Fruit fly (Drosophila melanogaster) whole organism, pupa: Measurements from ENCODE around the gene Amnionless.
A peak's percentile ranks its signal among the peaks of the same experiment; 100 is the strongest.

ENCODE experiments used
- CG10348 ChIP-seq: fragments of 200-800 bp; sonication (Bioruptor generic); IDR thresholded peaks from 2 replicates; pipeline ENCODE4 v1.3.6; 2022; ENCODE audit warnings: missing biosample characterization, missing genetic modification characterization
- CG12605 ChIP-seq: fragments of 200-800 bp; sonication (Bioruptor generic); IDR thresholded peaks from 2 replicates; pipeline ENCODE4 v1.3.6; 2022; ENCODE audit warnings: missing biosample characterization, missing genetic modification characterization
- CG13204 ChIP-seq: fragments of 200-800 bp; sonication (Bioruptor generic); optimal IDR thresholded peaks from 2 replicates; lab custom pipeline; 2018; ENCODE audit warnings: missing biosample characterization, mild to moderate bottlenecking, missing genetic modification characterization, moderate library complexity
- CG14655 ChIP-seq: fragments of 200-800 bp; sonication (Bioruptor generic); optimal IDR thresholded peaks from 3 replicates; lab custom pipeline; 2017; ENCODE audit warnings: mild to moderate bottlenecking, missing biosample characterization, missing genetic modification reagents, missing genetic modification characterization
- CG15710 ChIP-seq: fragments of 200-800 bp; sonication (Bioruptor generic); optimal IDR thresholded peaks from 2 replicates; lab custom pipeline; 2018; ENCODE audit warnings: missing biosample characterization, mild to moderate bottlenecking, missing genetic modification characterization, moderate library complexity
- CG17806 ChIP-seq: fragments of 200-800 bp; sonication (Bioruptor generic); optimal IDR thresholded peaks from 2 replicates; lab custom pipeline; 2018; ENCODE audit warnings: missing biosample characterization, mild to moderate bottlenecking, missing genetic modification characterization, moderate library complexity
- CG32121 ChIP-seq: fragments of 200-800 bp; sonication (Bioruptor generic); IDR thresholded peaks from 2 replicates; pipeline ENCODE4 v1.3.6; 2022; ENCODE audit warnings: missing biosample characterization, missing genetic modification characterization
- CG34367 ChIP-seq: fragments of 200-800 bp; sonication (Bioruptor generic); optimal IDR thresholded peaks from 2 replicates; lab custom pipeline; 2018; ENCODE audit warnings: missing biosample characterization, mild to moderate bottlenecking, missing genetic modification characterization
- CG4496 ChIP-seq: fragments of 200-800 bp; sonication (Bioruptor generic); IDR thresholded peaks from 3 replicates; pipeline ENCODE4 v1.3.6; 2022; ENCODE audit warnings: missing biosample characterization, missing genetic modification characterization
- CG8159 ChIP-seq: fragments of 200-800 bp; sonication (Bioruptor generic); optimal IDR thresholded peaks from 3 replicates; lab custom pipeline; 2018; ENCODE audit warnings: missing biosample characterization, mild to moderate bottlenecking, missing genetic modification characterization, moderate library complexity
- CG8301 ChIP-seq: fragments of 200-800 bp; sonication (Bioruptor generic); optimal IDR thresholded peaks from 2 replicates; lab custom pipeline; 2018; ENCODE audit warnings: missing biosample characterization, mild to moderate bottlenecking, missing genetic modification characterization
- CG9948 ChIP-seq: fragments of 200-800 bp; sonication (Bioruptor generic); optimal IDR thresholded peaks from 2 replicates; lab custom pipeline; 2018; ENCODE audit warnings: missing biosample characterization, mild to moderate bottlenecking, missing genetic modification characterization, moderate library complexity
- D1 ChIP-seq: fragments of 200-800 bp; sonication (Bioruptor generic); optimal IDR thresholded peaks from 2 replicates; lab custom pipeline; 2018; ENCODE audit warnings: missing biosample characterization, mild to moderate bottlenecking, missing genetic modification characterization, moderate library complexity
- EcR ChIP-seq: fragments of 200-800 bp; sonication (Bioruptor generic); optimal IDR thresholded peaks from 3 replicates; lab custom pipeline; 2019; ENCODE audit warnings: missing biosample characterization, missing genetic modification characterization, mild to moderate bottlenecking, moderate library complexity, missing genetic modification reagents
- Ets98B ChIP-seq: fragments of 200-800 bp; sonication (Bioruptor generic); IDR thresholded peaks from 2 replicates; pipeline ENCODE4 v1.3.6; 2022; ENCODE audit warnings: missing biosample characterization, missing genetic modification characterization
- Pif1A ChIP-seq: fragments of 200-800 bp; sonication (Bioruptor generic); optimal IDR thresholded peaks from 3 replicates; lab custom pipeline; 2016; ENCODE audit warnings: missing biosample characterization, missing genetic modification characterization
- Pif1B ChIP-seq: fragments of 200-800 bp; sonication (Bioruptor generic); optimal IDR thresholded peaks from 3 replicates; lab custom pipeline; 2016; ENCODE audit warnings: missing biosample characterization, missing genetic modification characterization
- Snoo ChIP-seq: fragments of 200-800 bp; sonication (Bioruptor generic); optimal IDR thresholded peaks from 3 replicates; lab custom pipeline; 2017; ENCODE audit warnings: missing biosample characterization, mild to moderate bottlenecking, missing genetic modification characterization, inconsistent platforms
- fd96Ca ChIP-seq: fragments of 200-800 bp; sonication (Bioruptor generic); IDR thresholded peaks from 3 replicates; pipeline ENCODE4 v1.3.6; 2022; ENCODE audit warnings: missing biosample characterization, missing genetic modification characterization
- gl ChIP-seq: fragments of 200-800 bp; sonication (Bioruptor generic); optimal IDR thresholded peaks from 2 replicates; lab custom pipeline; 2018; ENCODE audit warnings: missing biosample characterization, mild to moderate bottlenecking, missing genetic modification characterization
- rn ChIP-seq: fragments of 200-800 bp; sonication (Bioruptor generic); IDR thresholded peaks from 2 replicates; pipeline ENCODE4 v1.3.6; 2022; ENCODE audit warnings: missing biosample characterization, missing genetic modification characterization

Gene Amnionless

dm6 chr2L:277122-277671 lies 11.7 kb downstream of the Amnionless start, which contains the start of gene smo:
TSS of gene smo (plus strand) at chr2L:277582.
- peak; percentile 27 for TF ChIP-seq EcR (GFP tag; lab: Kevin White, UChicago)
- TF ChIP-seq CG15710, result no peak

dm6 chr2L:273603-274002 lies 15.3 kb downstream of the Amnionless start, which contains the start of the genes mbm and CG11555:
TSS of gene mbm (minus strand) at chr2L:273715.
TSS of gene CG11555 (plus strand) at chr2L:273836.
- TF ChIP-seq EcR (GFP tag; lab: Kevin White, UChicago) (no peak), Pif1A (GFP tag; lab: Kevin White, UChicago) (no peak), Ets98B (no peak), CG8159 (tag; lab: Kevin White, UChicago) (no peak), Pif1B (GFP tag; lab: Kevin White, UChicago) (no peak), CG15710 (peak; percentile 27), fd96Ca (GFP tag; lab: Robert Waterston, UW) (no peak), CG13204 (no peak)

dm6 chr2L:271553-271952 lies 17.4 kb downstream of the Amnionless start, which contains the start of gene Dus1:
TSS of gene Dus1 (minus strand) at chr2L:271744.
- TF ChIP-seq gl (tag; lab: Kevin White, UChicago) (no peak), CG15710 (no peak), Snoo (tag; lab: Kevin White, UChicago) (no peak), Pif1B (GFP tag; lab: Kevin White, UChicago) (no peak), D1 (tag; lab: Kevin White, UChicago) (no peak), fd96Ca (GFP tag; lab: Robert Waterston, UW) (no peak), CG32121 (no peak), CG10348 (GFP tag; lab: Robert Waterston, UW) (no peak), CG34367 (tag; lab: Kevin White, UChicago) (no peak), CG14655 (GFP tag; lab: Kevin White, UChicago) (no peak), CG9948 (no peak), CG8159 (tag; lab: Kevin White, UChicago) (no peak), CG4496 (GFP tag; lab: Robert Waterston, UW) (no peak), CG17806 (no peak), Pif1A (GFP tag; lab: Kevin White, UChicago) (no peak), EcR (GFP tag; lab: Kevin White, UChicago) (no peak), CG8301 (tag; lab: Kevin White, UChicago) (no peak), CG12605 (GFP tag; lab: Robert Waterston, UW) (no peak), CG13204 (no peak)

- TF ChIP-seq CG8301 (tag; lab: Kevin White, UChicago) (no peak), CG8159 (tag; lab: Kevin White, UChicago) (no peak), Ets98B (no peak), CG12605 (GFP tag; lab: Robert Waterston, UW) (no peak), CG17806 (no peak), CG34367 (tag; lab: Kevin White, UChicago) (no peak), CG9948 (no peak), fd96Ca (GFP tag; lab: Robert Waterston, UW) (no peak), CG10348 (GFP tag; lab: Robert Waterston, UW) (no peak), rn (GFP tag; lab: Robert Waterston, UW) (no peak), CG14655 (GFP tag; lab: Kevin White, UChicago) (no peak), CG4496 (GFP tag; lab: Robert Waterston, UW) (no peak)
Measured at dm6 chr2L:268788-269187, 20.2 kb downstream of the Amnionless start, which contains the start of gene CG3345. TSS of gene CG3345 (plus strand) at chr2L:269088.

dm6 chr2L:267441-268089 lies 21.4 kb downstream of the Amnionless start, which contains the start of gene CG17075:
TSS of gene CG17075 (minus strand) at chr2L:267505.
- TF ChIP-seq fd96Ca (GFP tag; lab: Robert Waterston, UW) (peak; percentile 92), Pif1A (GFP tag; lab: Kevin White, UChicago) (no peak), CG34367 (tag; lab: Kevin White, UChicago) (peak; percentile 78), CG14655 (GFP tag; lab: Kevin White, UChicago) (no peak), CG32121 (peak; percentile 94), Snoo (tag; lab: Kevin White, UChicago) (peak; percentile 73), gl (tag; lab: Kevin White, UChicago) (peak; percentile 62), EcR (GFP tag; lab: Kevin White, UChicago) (no peak), CG12605 (GFP tag; lab: Robert Waterston, UW) (peak; percentile 93), CG9948 (peak; percentile 80), CG4496 (GFP tag; lab: Robert Waterston, UW) (peak; percentile 96), CG15710 (peak; percentile 87), rn (GFP tag; lab: Robert Waterston, UW) (peak; percentile 89), CG13204 (no peak), CG17806 (peak; percentile 82), Ets98B (peak; percentile 95), CG8301 (tag; lab: Kevin White, UChicago) (peak; percentile 83), D1 (tag; lab: Kevin White, UChicago) (no peak), Pif1B (GFP tag; lab: Kevin White, UChicago) (no peak), CG10348 (GFP tag; lab: Robert Waterston, UW) (peak; percentile 86), CG8159 (tag; lab: Kevin White, UChicago) (peak; percentile 85)

- no peak for TF ChIP-seq Pif1A (GFP tag; lab: Kevin White, UChicago)
- no peak for TF ChIP-seq CG13204
- no peak for TF ChIP-seq EcR (GFP tag; lab: Kevin White, UChicago)
- no peak for TF ChIP-seq D1 (tag; lab: Kevin White, UChicago)
- TF ChIP-seq gl (tag; lab: Kevin White, UChicago), result no peak
- no peak for TF ChIP-seq CG8301 (tag; lab: Kevin White, UChicago)
- no peak for TF ChIP-seq Pif1B (GFP tag; lab: Kevin White, UChicago)
- TF ChIP-seq CG8159 (tag; lab: Kevin White, UChicago), result no peak
- TF ChIP-seq CG32121, result no peak
- no peak for TF ChIP-seq CG15710
- TF ChIP-seq Ets98B, result no peak
- TF ChIP-seq fd96Ca (GFP tag; lab: Robert Waterston, UW), result no peak
- no peak for TF ChIP-seq CG14655 (GFP tag; lab: Kevin White, UChicago)
- no peak for TF ChIP-seq CG34367 (tag; lab: Kevin White, UChicago)
- TF ChIP-seq CG10348 (GFP tag; lab: Robert Waterston, UW), result no peak
- TF ChIP-seq CG12605 (GFP tag; lab: Robert Waterston, UW), result no peak
- TF ChIP-seq CG4496 (GFP tag; lab: Robert Waterston, UW), result no peak
Measured at dm6 chr2L:252174-252573, 36.8 kb downstream of the Amnionless start, which contains the start of gene Rpp30. TSS of gene Rpp30 (minus strand) at chr2L:252373.
